Worm (Caenorhabditis elegans) whole organism, L4 larva: ENCODE measurements around the gene ZK856.6.

Experiments
- F37D6.2 ChIP-seq: sonication (generic microtip); optimal IDR thresholded peaks from 2 replicates; lab custom pipeline; 2016; ENCODE audit warnings: mild to moderate bottlenecking, missing genetic modification characterization, missing compliant biosample characterization
- T20F7.1 ChIP-seq: fragments of 200-800 bp; sonication (Bioruptor generic); optimal IDR thresholded peaks from 2 replicates; lab custom pipeline; 2018; ENCODE audit warnings: mild to moderate bottlenecking, missing genetic modification characterization, missing compliant biosample characterization
- Y48G9A.11 ChIP-seq: fragments of 200-800 bp; sonication (Bioruptor generic); IDR thresholded peaks from 2 replicates; pipeline ENCODE4 v1.3.6; 2022; ENCODE audit warnings: missing genetic modification reagents, missing genetic modification characterization, missing compliant biosample characterization
- Y5F2A.4 ChIP-seq: fragments of 200-800 bp; sonication (Bioruptor generic); optimal IDR thresholded peaks from 2 replicates; lab custom pipeline; 2018; ENCODE audit warnings: mild to moderate bottlenecking, missing genetic modification characterization, missing compliant biosample characterization
- ZK337.2 ChIP-seq: fragments of 200-800 bp; sonication (Bioruptor generic); IDR thresholded peaks from 2 replicates; pipeline ENCODE4 v1.3.6; 2022; ENCODE audit warnings: missing genetic modification reagents, missing genetic modification characterization, missing compliant biosample characterization
- aly-2 ChIP-seq: sonication (generic microtip); optimal IDR thresholded peaks from 2 replicates; lab custom pipeline; 2018; ENCODE audit warnings: missing biosample characterization, missing genetic modification characterization
- ceh-28 ChIP-seq: fragments of 150-350 bp; optimal IDR thresholded peaks from 2 replicates; lab custom pipeline; 2014; ENCODE audit warnings: missing biosample characterization, missing genetic modification reagents, missing genetic modification characterization
- ceh-62 ChIP-seq: sonication (generic microtip); optimal IDR thresholded peaks from 2 replicates; lab custom pipeline; 2017; ENCODE audit warnings: missing biosample characterization, missing genetic modification characterization
- ctbp-1 ChIP-seq: fragments of 200-800 bp; sonication (Bioruptor generic); IDR thresholded peaks from 2 replicates; pipeline ENCODE4 v1.3.6; 2022; ENCODE audit warnings: missing genetic modification reagents, missing genetic modification characterization, missing compliant biosample characterization
- daf-12 ChIP-seq: fragments of 150-350 bp; optimal IDR thresholded peaks from 2 replicates; lab custom pipeline; 2014; ENCODE audit warnings: missing biosample characterization, missing genetic modification reagents, missing genetic modification characterization
- daf-16 ChIP-seq, 3 experiments: sonication (generic microtip); optimal IDR thresholded peaks; 2 replicates each; lab custom pipeline; 2016 to 2017; ENCODE audit warnings: missing genetic modification characterization in 3 of 3, missing genetic modification reagents in 3 of 3, mild to moderate bottlenecking in 2 of 3, missing compliant biosample characterization in 2 of 3, missing biosample characterization in 1 of 3, moderate library complexity in 1 of 3
- daf-19 ChIP-seq: fragments of 200-800 bp; sonication (Bioruptor generic); conservative IDR thresholded peaks from 2 replicates; pipeline ENCODE4 v1.3.6; 2022; ENCODE audit warnings: missing genetic modification characterization, missing compliant biosample characterization
- dmd-6 ChIP-seq: fragments of 200-800 bp; sonication (Bioruptor generic); IDR thresholded peaks from 2 replicates; pipeline ENCODE4 v1.3.6; 2022; ENCODE audit warnings: missing genetic modification reagents, missing genetic modification characterization, missing compliant biosample characterization
- dpl-1 ChIP-seq: fragments of 150-350 bp; optimal IDR thresholded peaks from 2 replicates; lab custom pipeline; 2014; ENCODE audit warnings: missing biosample characterization, missing genetic modification reagents, missing genetic modification characterization
- dve-1 ChIP-seq: sonication (generic microtip); optimal IDR thresholded peaks from 2 replicates; lab custom pipeline; 2017; ENCODE audit warnings: antibody characterized with exemption, mild to moderate bottlenecking, missing genetic modification characterization, missing compliant biosample characterization; ENCODE audit not compliant: insufficient read depth
- egl-27 ChIP-seq: sonication (generic microtip); optimal IDR thresholded peaks from 3 replicates; lab custom pipeline; 2017; ENCODE audit warnings: missing biosample characterization, missing genetic modification reagents, missing genetic modification characterization
- egl-43 ChIP-seq: fragments of 200-800 bp; sonication (Bioruptor generic); IDR thresholded peaks from 2 replicates; pipeline ENCODE4 v1.3.6; 2022; ENCODE audit warnings: missing genetic modification reagents, missing genetic modification characterization, missing compliant biosample characterization
- fkh-10 ChIP-seq: fragments of 150-350 bp; optimal IDR thresholded peaks from 2 replicates; lab custom pipeline; 2014; ENCODE audit warnings: missing biosample characterization, missing genetic modification reagents, missing genetic modification characterization
- gei-8 ChIP-seq: fragments of 200-800 bp; sonication (Bioruptor generic); optimal IDR thresholded peaks from 2 replicates; lab custom pipeline; 2018; ENCODE audit warnings: mild to moderate bottlenecking, missing genetic modification characterization, missing compliant biosample characterization
- hif-1 ChIP-seq, 2 experiments: sonication (generic microtip); optimal IDR thresholded peaks; 2 replicates each; lab custom pipeline; 2016 to 2017; ENCODE audit warnings: missing compliant biosample characterization in 2 of 2, missing genetic modification characterization in 2 of 2, missing genetic modification reagents in 2 of 2, missing genotype in 2 of 2, mild to moderate bottlenecking in 1 of 2
- lin-1 ChIP-seq: fragments of 200-800 bp; sonication (Bioruptor generic); IDR thresholded peaks from 2 replicates; pipeline ENCODE4 v1.3.6; 2022; ENCODE audit warnings: missing genetic modification reagents, missing genetic modification characterization, missing compliant biosample characterization
- lin-13 ChIP-seq: fragments of 150-350 bp; optimal IDR thresholded peaks from 2 replicates; lab custom pipeline; 2014; ENCODE audit warnings: missing biosample characterization, missing genetic modification reagents, missing genetic modification characterization
- lin-15B ChIP-seq: fragments of 150-350 bp; sonication (generic microtip); optimal IDR thresholded peaks from 3 replicates; lab custom pipeline; 2014; ENCODE audit warnings: missing biosample characterization, missing genetic modification characterization
- lin-29 ChIP-seq: fragments of 200-800 bp; sonication (Bioruptor generic); IDR thresholded peaks from 2 replicates; pipeline ENCODE4 v1.3.6; 2022; ENCODE audit warnings: missing genetic modification reagents, missing genetic modification characterization, missing compliant biosample characterization
- lin-38 ChIP-seq: fragments of 200-800 bp; sonication (Bioruptor generic); IDR thresholded peaks from 2 replicates; pipeline ENCODE4 v1.3.6; 2022; ENCODE audit warnings: missing genetic modification reagents, missing genetic modification characterization, missing compliant biosample characterization
- lir-3 ChIP-seq: sonication (generic microtip); optimal IDR thresholded peaks from 2 replicates; lab custom pipeline; 2016; ENCODE audit warnings: mild to moderate bottlenecking, missing genetic modification characterization, missing compliant biosample characterization
- lsy-2 ChIP-seq, 2 experiments: fragments of 150-350 bp in 1 of 2; sonication (generic microtip) in 1 of 2; optimal IDR thresholded peaks; 2 replicates each; lab custom pipeline; 2014 to 2017; ENCODE audit warnings: missing biosample characterization in 2 of 2, missing genetic modification characterization in 2 of 2
- madf-5 ChIP-seq, 2 experiments: fragments of 200-800 bp; sonication (Bioruptor generic); IDR thresholded peaks; 2 replicates each; pipeline ENCODE4 v1.3.6; 2022; ENCODE audit warnings: missing compliant biosample characterization in 2 of 2, missing genetic modification characterization in 2 of 2
- mdl-1 ChIP-seq, 2 experiments: fragments of 150-350 bp in 1 of 2; sonication (generic microtip) in 1 of 2; optimal IDR thresholded peaks; 2 replicates each; lab custom pipeline; 2014 to 2017; ENCODE audit warnings: missing biosample characterization in 2 of 2, missing genetic modification characterization in 2 of 2
- mdt-29 ChIP-seq: fragments of 200-800 bp; sonication (Bioruptor generic); IDR thresholded peaks from 2 replicates; pipeline ENCODE4 v1.3.6; 2022; ENCODE audit warnings: missing genetic modification reagents, missing genetic modification characterization, missing compliant biosample characterization
- mep-1 ChIP-seq: fragments of 150-350 bp; sonication (generic microtip); optimal IDR thresholded peaks from 3 replicates; lab custom pipeline; 2014; ENCODE audit warnings: missing biosample characterization, missing genetic modification characterization
- mes-2 ChIP-seq: sonication (generic microtip); optimal IDR thresholded peaks from 2 replicates; lab custom pipeline; 2016; ENCODE audit warnings: missing genotype, mild to moderate bottlenecking, missing genetic modification characterization, missing compliant biosample characterization; ENCODE audit not compliant: poor library complexity, severe bottlenecking
- mxl-3 ChIP-seq: fragments of 200-800 bp; sonication (Bioruptor generic); optimal IDR thresholded peaks from 2 replicates; lab custom pipeline; 2018; ENCODE audit warnings: mild to moderate bottlenecking, missing genetic modification characterization, missing compliant biosample characterization
- nhr-10 ChIP-seq: fragments of 150-350 bp; optimal IDR thresholded peaks from 2 replicates; lab custom pipeline; 2014; ENCODE audit warnings: missing biosample characterization, missing genetic modification characterization
- nhr-11 ChIP-seq: fragments of 150-350 bp; optimal IDR thresholded peaks from 2 replicates; lab custom pipeline; 2014; ENCODE audit warnings: missing biosample characterization, missing genetic modification characterization
- nhr-42 ChIP-seq: fragments of 200-800 bp; sonication (Bioruptor generic); IDR thresholded peaks from 2 replicates; pipeline ENCODE4 v1.3.6; 2022; ENCODE audit warnings: missing genetic modification characterization, missing compliant biosample characterization
- nhr-48 ChIP-seq: sonication (generic microtip); optimal IDR thresholded peaks from 2 replicates; lab custom pipeline; 2016; ENCODE audit warnings: mild to moderate bottlenecking, missing genetic modification characterization, missing compliant biosample characterization
- nhr-76 ChIP-seq: fragments of 150-350 bp; optimal IDR thresholded peaks from 2 replicates; lab custom pipeline; 2014; ENCODE audit warnings: missing biosample characterization, missing genetic modification characterization
- rbr-2 ChIP-seq: sonication (generic microtip); optimal IDR thresholded peaks from 2 replicates; lab custom pipeline; 2016; ENCODE audit warnings: missing genotype, missing genetic modification characterization, missing compliant biosample characterization
- set-16 ChIP-seq: fragments of 200-800 bp; sonication (Bioruptor generic); IDR thresholded peaks from 2 replicates; pipeline ENCODE4 v1.3.6; 2022; ENCODE audit warnings: missing genetic modification reagents, missing genetic modification characterization, missing compliant biosample characterization
- snpc-1.2 ChIP-seq: fragments of 200-800 bp; sonication (Bioruptor generic); IDR thresholded peaks from 2 replicates; pipeline ENCODE4 v1.3.6; 2022; ENCODE audit warnings: missing genetic modification reagents, missing genetic modification characterization, missing compliant biosample characterization
- snpc-4 ChIP-seq: fragments of 150-350 bp; optimal IDR thresholded peaks from 2 replicates; lab custom pipeline; 2014; ENCODE audit warnings: missing biosample characterization, missing genetic modification characterization
- spr-1 ChIP-seq: sonication (generic microtip); optimal IDR thresholded peaks from 2 replicates; lab custom pipeline; 2016; ENCODE audit warnings: mild to moderate bottlenecking, missing genetic modification characterization, missing compliant biosample characterization
- tra-1 ChIP-seq: fragments of 200-800 bp; sonication (Bioruptor generic); IDR thresholded peaks from 2 replicates; pipeline ENCODE4 v1.3.6; 2022; ENCODE audit warnings: missing genetic modification reagents, missing genetic modification characterization, missing compliant biosample characterization
- unc-130 ChIP-seq: sonication (generic microtip); optimal IDR thresholded peaks from 2 replicates; lab custom pipeline; 2016; ENCODE audit warnings: missing genetic modification reagents, missing genetic modification characterization, missing compliant biosample characterization
- unc-62 ChIP-seq, 3 experiments: fragments of 150-350 bp in 1 of 3; sonication (generic microtip); optimal IDR thresholded peaks in 2 of 3; peaks in 1 of 3; 1 replicate in 1 of 3; 2 replicates in 2 of 3; lab custom pipeline; 2014 to 2017; ENCODE audit warnings: missing biosample characterization in 3 of 3, missing genetic modification characterization in 3 of 3, missing genetic modification reagents in 3 of 3, missing genotype in 1 of 3
- zag-1 ChIP-seq: fragments of 150-350 bp; optimal IDR thresholded peaks from 2 replicates; lab custom pipeline; 2014; ENCODE audit warnings: missing biosample characterization, missing genetic modification characterization
- ztf-7 ChIP-seq: fragments of 150-350 bp; optimal IDR thresholded peaks from 2 replicates; lab custom pipeline; 2014; ENCODE audit warnings: missing biosample characterization, missing genetic modification characterization

ZK856.6 gene

DNA sequence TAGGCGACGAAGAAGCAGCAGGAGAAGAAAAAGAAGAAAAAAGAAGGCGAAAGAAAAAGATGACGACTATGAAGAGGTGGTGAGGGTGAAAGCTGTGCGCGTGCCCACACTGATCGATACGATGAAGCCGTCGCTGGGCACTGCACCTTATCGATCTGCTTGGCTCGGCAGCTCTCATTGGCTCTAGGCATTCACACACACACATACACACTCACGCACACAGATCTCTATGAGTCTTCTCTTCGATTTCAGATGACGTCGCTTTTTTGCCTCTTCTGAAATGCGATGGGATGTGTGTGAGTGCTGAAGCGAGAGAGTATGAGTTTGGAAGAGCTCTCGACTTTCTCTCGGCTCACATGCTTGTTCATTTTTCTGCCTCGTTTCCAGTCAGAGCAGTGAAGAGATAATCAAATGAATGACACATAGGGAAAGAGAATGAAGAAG lies 23.8 kb upstream of the ZK856.6 start (continued):
- 0 out of 2 replicates have a peak, but pooled peaks have one; percentile 25 for TF ChIP-seq mdt-29 (GFP tag; lab: Robert Waterston, UW)
- peak; percentile 81 for TF ChIP-seq set-16 (GFP tag; lab: Robert Waterston, UW)
- peak; percentile 85; the same call in 1 of the 2 replicates for TF ChIP-seq ctbp-1 (GFP tag; lab: Robert Waterston, UW)
- no peak for TF ChIP-seq egl-27 (tag; lab: Kevin White, UChicago)
- peak; percentile 36; the same call in 1 of the 2 replicates for TF ChIP-seq tra-1 (GFP tag; lab: Robert Waterston, UW)
- TF ChIP-seq Y5F2A.4 = no peak
- peak; percentile 62 to 85 for TF ChIP-seq lsy-2 (tag; optimal IDR thresholded peaks at IDR 0.05; lab: Kevin White, UChicago)
- peak; percentile 86 for TF ChIP-seq nhr-11 (tag; lab: Kevin White, UChicago)
- TF ChIP-seq F37D6.2 = peak; percentile 84
- TF ChIP-seq daf-19 (GFP tag; lab: Robert Waterston, UW) = no peak
- TF ChIP-seq egl-43 (GFP tag; lab: Robert Waterston, UW) = peak; percentile 84
- no peak for TF ChIP-seq Y48G9A.11 (GFP tag; lab: Robert Waterston, UW)
- no peak for TF ChIP-seq lin-15B (tag; lab: Kevin White, UChicago)
- TF ChIP-seq rbr-2 (tag; lab: Kevin White, UChicago) = peak; percentile 89
- TF ChIP-seq dmd-6 (GFP tag; lab: Robert Waterston, UW) = peak; percentile 47
- TF ChIP-seq mep-1 = peak; percentile 85
- no peak for TF ChIP-seq lin-1 (GFP tag; lab: Robert Waterston, UW)
- peak; percentile 78 for TF ChIP-seq ceh-28
- no peak for TF ChIP-seq dpl-1 (GFP tag; lab: Kevin White, UChicago)
- no peak for TF ChIP-seq daf-12 (tag; lab: Kevin White, UChicago)
- TF ChIP-seq ZK337.2 (GFP tag; lab: Robert Waterston, UW) = no peak
- TF ChIP-seq unc-62 (GFP tag; optimal IDR thresholded peaks at IDR 0.05 in 1 of 2; lab: Kevin White, UChicago) = peak in 1 of 2 experiments; percentile 1
- TF ChIP-seq unc-62 (tag; optimal IDR thresholded peaks at IDR 0.05; lab: Kevin White, UChicago) = peak; percentile 33
- no peak for TF ChIP-seq aly-2 (tag; lab: Kevin White, UChicago)
- TF ChIP-seq hif-1 (tag; optimal IDR thresholded peaks at IDR 0.05; lab: Kevin White, UChicago) = peak in 1 of 2 experiments; percentile 66

- TF ChIP-seq fkh-10 (GFP tag; lab: Kevin White, UChicago) (peak; percentile 53), unc-130 (peak; percentile 17), mes-2 (tag; lab: Kevin White, UChicago) (peak; percentile 38), madf-5 (GFP tag; IDR thresholded peaks at IDR 0.05; lab: Robert Waterston, UW) (no peak), lin-38 (GFP tag; lab: Robert Waterston, UW) (peak; percentile 93), dve-1 (tag; lab: Kevin White, UChicago) (peak; percentile 60), lin-13 (GFP tag; lab: Kevin White, UChicago) (no peak), lir-3 (tag; lab: Kevin White, UChicago) (no peak), ceh-28 (no peak), spr-1 (peak; percentile 14), hif-1 (tag; optimal IDR thresholded peaks at IDR 0.05; lab: Kevin White, UChicago) (peak in 1 of 2 experiments; percentile 72), gei-8 (no peak), mxl-3 (GFP tag; lab: Kevin White, UChicago) (peak; percentile 24), ztf-7 (tag; lab: Kevin White, UChicago) (no peak), ctbp-1 (GFP tag; lab: Robert Waterston, UW) (0 out of 2 replicates have a peak, but pooled peaks have one; percentile 22), T20F7.1 (GFP tag; lab: Kevin White, UChicago) (peak; percentile 51), nhr-48 (tag; lab: Kevin White, UChicago) (no peak), Y5F2A.4 (no peak), mdl-1 (tag; optimal IDR thresholded peaks at IDR 0.05; lab: Kevin White, UChicago) (peak in 1 of 2 experiments; percentile 17), nhr-76 (tag; lab: Kevin White, UChicago) (no peak), nhr-10 (no peak), rbr-2 (tag; lab: Kevin White, UChicago) (peak; percentile 63), egl-43 (GFP tag; lab: Robert Waterston, UW) (0 out of 2 replicates have a peak, but pooled peaks have one; percentile 25), lin-29 (no peak), snpc-1.2 (no peak), nhr-42 (GFP tag; lab: Robert Waterston, UW) (no peak), ceh-62 (no peak), nhr-11 (tag; lab: Kevin White, UChicago) (peak; percentile 33), zag-1 (tag; lab: Kevin White, UChicago) (peak; percentile 32), daf-16 (GFP tag; optimal IDR thresholded peaks at IDR 0.05; lab: Kevin White, UChicago) (no peak), daf-16 (tag; optimal IDR thresholded peaks at IDR 0.05; lab: Kevin White, UChicago) (peak; percentile 12), snpc-4 (tag; lab: Kevin White, UChicago) (no peak)
These were observed 20.3 kb upstream of the ZK856.6 start for ce11 chrV:10178166-10178565.
